Worm (Caenorhabditis elegans): ENCODE results near the gene R05D3.8.

R05D3.8 gene

ce11 chrIII:8320183-8320582 is 37.9 kb downstream of the R05D3.8 start, which contains the start of gene F10E9.10:
F10E9.10 (minus strand) TSS chrIII:8320283.
- no peak for TF ChIP-seq F22D6.2 (tag; optimal IDR thresholded peaks at IDR 0.05)
- TF ChIP-seq repo-1 (tag; optimal IDR thresholded peaks at IDR 0.05), result no peak
- TF ChIP-seq egrh-3 (GFP tag; IDR thresholded peaks at IDR 0.05), result no peak
- no peak for TF ChIP-seq atf-7 (tag; optimal IDR thresholded peaks at IDR 0.05)
- no peak for TF ChIP-seq tbp1 (GFP tag; optimal IDR thresholded peaks at IDR 0.05)
- TF ChIP-seq ceh-58 (GFP tag; IDR thresholded peaks at IDR 0.05), result no peak
- TF ChIP-seq pbrm-1 (GFP tag; IDR thresholded peaks at IDR 0.05), result no peak
- no peak for TF ChIP-seq ets-4 (GFP tag; optimal IDR thresholded peaks at IDR 0.05)

ce11 chrIII:8319100-8319499 is 39.0 kb downstream of the R05D3.8 start, which contains the start of gene F10E9.11:
F10E9.11 (minus strand) TSS chrIII:8319260.
- no peak for TF ChIP-seq gei-17 (GFP tag; optimal IDR thresholded peaks at IDR 0.05)
- TF ChIP-seq ztf-22 (GFP tag; optimal IDR thresholded peaks at IDR 0.05), result no peak
- peak; percentile 88 for TF ChIP-seq ZK185.1 (tag; optimal IDR thresholded peaks at IDR 0.05; ENCODE audit: poor library complexity, severe bottlenecking)
- peak; percentile 44; the same call in 1 of the 2 replicates for TF ChIP-seq hmg-20 (GFP tag; IDR thresholded peaks at IDR 0.05)
- TF ChIP-seq lin-40 (tag; optimal IDR thresholded peaks at IDR 0.05), result peak; percentile 42
- peak; percentile 85; the same call in 1 of the 2 replicates for TF ChIP-seq madf-3 (GFP tag; IDR thresholded peaks at IDR 0.05)
- TF ChIP-seq unc-62 (GFP tag; optimal IDR thresholded peaks at IDR 0.05), result no peak
- TF ChIP-seq rpc-1 (optimal IDR thresholded peaks at IDR 0.05), result no peak
- TF ChIP-seq rpc-1 (tag; optimal IDR thresholded peaks at IDR 0.05), result no peak
- TF ChIP-seq madf-6 (GFP tag; IDR thresholded peaks at IDR 0.05), result peak; percentile 84
- TF ChIP-seq snpc-1.1 (tag; optimal IDR thresholded peaks at IDR 0.05; ENCODE audit: insufficient read depth), result peak; percentile 45
- TF ChIP-seq F39B2.1 (GFP tag; IDR thresholded peaks at IDR 0.05), result no peak
- TF ChIP-seq F55B11.4 (tag; optimal IDR thresholded peaks at IDR 0.05; ENCODE audit: borderline replicate concordance, insufficient read depth), result no peak
- TF ChIP-seq dpl-1 (GFP tag; optimal IDR thresholded peaks at IDR 0.05), result peak; percentile 88
- peak; percentile 81 for TF ChIP-seq let-526 (GFP tag; IDR thresholded peaks at IDR 0.05)
- TF ChIP-seq snpc-1.3 (tag; optimal IDR thresholded peaks at IDR 0.05; ENCODE audit: insufficient read depth), result peak; percentile 43
- TF ChIP-seq ztf-28 (GFP tag; IDR thresholded peaks at IDR 0.05), result no peak
- TF ChIP-seq him-1 (tag; optimal IDR thresholded peaks at IDR 0.05), result peak; percentile 63
- TF ChIP-seq fkh-3 (tag; optimal IDR thresholded peaks at IDR 0.05), result no peak
- 0 out of 2 replicates have a peak, but pooled peaks have one; percentile 55 for TF ChIP-seq ceh-91 (GFP tag; IDR thresholded peaks at IDR 0.05)
- peak; percentile 96 for TF ChIP-seq hmg-1.2 (GFP tag; IDR thresholded peaks at IDR 0.05)
- no peak for TF ChIP-seq F10E7.11 (tag; optimal IDR thresholded peaks at IDR 0.05)
- TF ChIP-seq unc-130 (GFP tag; optimal IDR thresholded peaks at IDR 0.05), result peak; percentile 89
- TF ChIP-seq ekl-4 (GFP tag; IDR thresholded peaks at IDR 0.05), result peak; percentile 62
- peak; percentile 58; the same call in 1 of the 2 replicates for TF ChIP-seq Y95B8A.8 (GFP tag; IDR thresholded peaks at IDR 0.05)
- TF ChIP-seq snpc-4 (GFP tag; optimal IDR thresholded peaks at IDR 0.05), result no peak
- peak in 2 of 4 experiments; percentile 37 to 56 for TF ChIP-seq snpc-4 (tag; optimal IDR thresholded peaks at IDR 0.05)
- no peak for TF ChIP-seq Y79H2A.3 (GFP tag; conservative IDR thresholded peaks at IDR 0.05)
- peak; percentile 32 for TF ChIP-seq xnd-1 (tag; optimal IDR thresholded peaks at IDR 0.05)
- TF ChIP-seq chd-7 (tag; optimal IDR thresholded peaks at IDR 0.05), result peak; percentile 36
- TF ChIP-seq tbx-9 (tag; optimal IDR thresholded peaks at IDR 0.05; ENCODE audit: borderline replicate concordance), result no peak
- TF ChIP-seq F49E8.2 (tag; optimal IDR thresholded peaks at IDR 0.05; ENCODE audit: insufficient read depth), result peak; percentile 13
- peak; percentile 28 for TF ChIP-seq tlf-1 (GFP tag; optimal IDR thresholded peaks at IDR 0.05)
- peak; percentile 64 for TF ChIP-seq nfyb-1 (GFP tag; IDR thresholded peaks at IDR 0.05)
- no peak for TF ChIP-seq aptf-3 (GFP tag; IDR thresholded peaks at IDR 0.05)
- TF ChIP-seq D2030.7 (GFP tag; IDR thresholded peaks at IDR 0.05), result peak; percentile 70
- peak; percentile 56; the same call in 1 of the 2 replicates for TF ChIP-seq ceh-100 (GFP tag; IDR thresholded peaks at IDR 0.05)
- peak; percentile 57 for TF ChIP-seq tbp1 (GFP tag; optimal IDR thresholded peaks at IDR 0.05)
- peak; percentile 11 to 68 (median 28) for TF ChIP-seq lin-35 (GFP tag; optimal IDR thresholded peaks at IDR 0.05)
- 0 out of 2 replicates have a peak, but pooled peaks have one; percentile 43 for TF ChIP-seq ceh-40 (GFP tag; IDR thresholded peaks at IDR 0.05)

Data from whole organism, young adult.